Fruit fly (Drosophila melanogaster) whole organism, prepupa: Measurements from ENCODE around the gene Ugt36A1.

Experiments used
- CG10669 ChIP-seq: fragments of 200-800 bp; sonication (Bioruptor generic); optimal IDR thresholded peaks from 3 replicates; lab custom pipeline; 2018; ENCODE audit warnings: missing biosample characterization, mild to moderate bottlenecking, missing genetic modification characterization, moderate library complexity
- CG6276 ChIP-seq: fragments of 200-800 bp; sonication (Bioruptor generic); optimal IDR thresholded peaks from 2 replicates; lab custom pipeline; 2017; ENCODE audit warnings: missing biosample characterization, mild to moderate bottlenecking, missing genetic modification characterization
- CG6808 ChIP-seq: fragments of 200-800 bp; sonication (Bioruptor generic); optimal IDR thresholded peaks from 3 replicates; lab custom pipeline; 2017; ENCODE audit warnings: missing biosample characterization, missing genetic modification characterization, mild to moderate bottlenecking, moderate library complexity, missing genetic modification reagents
- CG9139 ChIP-seq: fragments of 200-800 bp; sonication (Bioruptor generic); optimal IDR thresholded peaks from 3 replicates; lab custom pipeline; 2017; ENCODE audit warnings: missing biosample characterization, mild to moderate bottlenecking, missing genetic modification characterization
- Eip75B ChIP-seq: fragments of 200-800 bp; sonication (Bioruptor generic); optimal IDR thresholded peaks from 3 replicates; lab custom pipeline; 2016; ENCODE audit warnings: missing biosample characterization, missing genetic modification characterization
- Gug ChIP-seq: fragments of 200-800 bp; sonication (Bioruptor generic); IDR thresholded peaks from 2 replicates; pipeline ENCODE4 v1.3.6; 2022; ENCODE audit warnings: missing biosample characterization, missing genetic modification characterization
- Hr38 ChIP-seq: sonication (Bioruptor generic); optimal IDR thresholded peaks from 2 replicates; lab custom pipeline; 2016; ENCODE audit warnings: missing biosample characterization, missing genetic modification characterization
- Hr39 ChIP-seq: fragments of 200-800 bp; sonication (Bioruptor generic); optimal IDR thresholded peaks from 2 replicates; lab custom pipeline; 2016; ENCODE audit warnings: missing biosample characterization, missing genetic modification characterization
- OdsH ChIP-seq: fragments of 200-800 bp; sonication (Bioruptor generic); optimal IDR thresholded peaks from 3 replicates; lab custom pipeline; 2016; ENCODE audit warnings: missing biosample characterization, missing genetic modification characterization
- achi ChIP-seq: fragments of 200-800 bp; sonication (Bioruptor generic); optimal IDR thresholded peaks from 3 replicates; lab custom pipeline; 2016; ENCODE audit warnings: missing biosample characterization, missing genetic modification characterization
- vri ChIP-seq: fragments of 200-800 bp; sonication (Bioruptor generic); optimal IDR thresholded peaks from 3 replicates; lab custom pipeline; 2016; ENCODE audit warnings: missing biosample characterization, mild to moderate bottlenecking, missing genetic modification characterization

- no peak for TF ChIP-seq CG9139 (GFP tag; lab: Kevin White, UChicago)
- TF ChIP-seq CG6276 (GFP tag; lab: Kevin White, UChicago) = no peak
- TF ChIP-seq vri (GFP tag; lab: Kevin White, UChicago) = no peak
- TF ChIP-seq CG6808 (GFP tag; lab: Kevin White, UChicago) = no peak
- no peak for TF ChIP-seq Eip75B (GFP tag; lab: Kevin White, UChicago)
- no peak for TF ChIP-seq achi
- TF ChIP-seq CG10669 (GFP tag; lab: Kevin White, UChicago) = no peak
- TF ChIP-seq Hr39 (GFP tag; lab: Kevin White, UChicago) = no peak
- TF ChIP-seq OdsH (GFP tag; lab: Kevin White, UChicago) = no peak
- TF ChIP-seq Gug (GFP tag; lab: Robert Waterston, UW) = no peak
- no peak for TF ChIP-seq Hr38 (GFP tag; lab: Kevin White, UChicago)
Observed at dm6 chr2L:3570566-3570965, 48.3 kb upstream of the Ugt36A1 start.
